Fruit fly (Drosophila melanogaster) whole organism, embryonic: ENCODE measurements around the gene CG34001.

Experiments used
- Antp ChIP-seq: fragments of 200-800 bp; sonication (Bioruptor generic); optimal IDR thresholded peaks from 3 replicates; lab custom pipeline; 2016; ENCODE audit warnings: missing biosample characterization, missing genetic modification characterization
- CG1024 ChIP-seq: fragments of 200-800 bp; sonication (Bioruptor generic); IDR thresholded peaks from 2 replicates; pipeline ENCODE4 v1.3.6; 2022; ENCODE audit warnings: missing biosample characterization, missing genetic modification characterization
- CG10267 ChIP-seq: fragments of 200-800 bp; sonication (Bioruptor generic); optimal IDR thresholded peaks from 2 replicates; lab custom pipeline; 2018; ENCODE audit warnings: missing biosample characterization, mild to moderate bottlenecking, missing genetic modification characterization, moderate library complexity
- CG10274 ChIP-seq: fragments of 200-800 bp; sonication (Bioruptor generic); optimal IDR thresholded peaks from 3 replicates; lab custom pipeline; 2017; ENCODE audit warnings: missing biosample characterization, mild to moderate bottlenecking, missing genetic modification characterization
- CG12104 ChIP-seq: fragments of 200-800 bp; sonication (Bioruptor generic); optimal IDR thresholded peaks from 3 replicates; lab custom pipeline; 2016; ENCODE audit warnings: missing biosample characterization, missing genetic modification characterization
- CG12391 ChIP-seq: fragments of 200-800 bp; sonication (Bioruptor generic); optimal IDR thresholded peaks from 3 replicates; lab custom pipeline; 2018; ENCODE audit warnings: missing biosample characterization, mild to moderate bottlenecking, missing genetic modification characterization, moderate library complexity
- CG13894 ChIP-seq: fragments of 200-800 bp; sonication (Bioruptor generic); optimal IDR thresholded peaks from 3 replicates; lab custom pipeline; 2018; ENCODE audit warnings: missing biosample characterization, mild to moderate bottlenecking, missing genetic modification characterization, moderate library complexity
- CG14710 ChIP-seq: fragments of 200-800 bp; sonication (Bioruptor generic); optimal IDR thresholded peaks from 3 replicates; lab custom pipeline; 2019; ENCODE audit warnings: missing biosample characterization, mild to moderate bottlenecking, missing genetic modification characterization, moderate library complexity
- CG16779 ChIP-seq: fragments of 200-800 bp; sonication (Bioruptor generic); IDR thresholded peaks from 2 replicates; pipeline ENCODE4 v1.3.6; 2022; ENCODE audit warnings: missing biosample characterization, missing genetic modification characterization
- CG16813 ChIP-seq: fragments of 200-800 bp; sonication (Bioruptor generic); IDR thresholded peaks from 3 replicates; pipeline ENCODE4 v1.3.6; 2022; ENCODE audit warnings: missing biosample characterization, missing genetic modification characterization; ENCODE audit not compliant: partially characterized antibody
- CG2120 ChIP-seq: fragments of 200-800 bp; sonication (Bioruptor generic); optimal IDR thresholded peaks from 3 replicates; lab custom pipeline; 2016; ENCODE audit warnings: missing biosample characterization, missing genetic modification characterization
- CG30403 ChIP-seq: fragments of 200-800 bp; sonication (Bioruptor generic); optimal IDR thresholded peaks from 3 replicates; lab custom pipeline; 2016; ENCODE audit warnings: missing biosample characterization, missing genetic modification characterization
- CG6654 ChIP-seq: fragments of 200-800 bp; sonication (Bioruptor generic); optimal IDR thresholded peaks from 2 replicates; lab custom pipeline; 2017; ENCODE audit warnings: missing biosample characterization, mild to moderate bottlenecking, missing genetic modification characterization
- CG6854 ChIP-seq: fragments of 200-800 bp; sonication (Bioruptor generic); optimal IDR thresholded peaks from 3 replicates; lab custom pipeline; 2017; ENCODE audit warnings: missing biosample characterization, mild to moderate bottlenecking, missing genetic modification characterization
- CG7556 ChIP-seq: fragments of 200-800 bp; sonication (Bioruptor generic); optimal IDR thresholded peaks from 2 replicates; lab custom pipeline; 2017; ENCODE audit warnings: missing biosample characterization, mild to moderate bottlenecking, missing genetic modification characterization
- CG7928 ChIP-seq: fragments of 200-800 bp; sonication (Bioruptor generic); optimal IDR thresholded peaks from 2 replicates; lab custom pipeline; 2017; ENCODE audit warnings: missing biosample characterization, mild to moderate bottlenecking, missing genetic modification characterization
- CG8359 ChIP-seq: fragments of 200-800 bp; sonication (Bioruptor generic); optimal IDR thresholded peaks from 2 replicates; lab custom pipeline; 2017; ENCODE audit warnings: missing biosample characterization, mild to moderate bottlenecking, missing genetic modification characterization, borderline replicate concordance
- CG9817 ChIP-seq: fragments of 200-800 bp; sonication (Bioruptor generic); optimal IDR thresholded peaks from 2 replicates; lab custom pipeline; 2018; ENCODE audit warnings: missing biosample characterization, mild to moderate bottlenecking, missing genetic modification characterization, moderate library complexity
- CoRest ChIP-seq: fragments of 200-800 bp; sonication (Bioruptor generic); optimal IDR thresholded peaks from 3 replicates; lab custom pipeline; 2018; ENCODE audit warnings: missing biosample characterization, mild to moderate bottlenecking, missing genetic modification characterization, moderate library complexity
- Dbx ChIP-seq: fragments of 200-800 bp; sonication (Bioruptor generic); IDR thresholded peaks from 3 replicates; pipeline ENCODE4 v1.3.6; 2022; ENCODE audit warnings: missing biosample characterization, missing genetic modification characterization
- Deaf1 ChIP-seq: fragments of 200-800 bp; optimal IDR thresholded peaks from 3 replicates; lab custom pipeline; 2019; ENCODE audit warnings: missing biosample characterization, mild to moderate bottlenecking, missing genetic modification characterization, moderate library complexity
- Dip2 ChIP-seq: fragments of 200-800 bp; sonication (Bioruptor generic); IDR thresholded peaks from 2 replicates; pipeline ENCODE4 v1.3.6; 2022; ENCODE audit warnings: missing biosample characterization, missing genetic modification characterization
- Eip74EF ChIP-seq, 2 experiments: fragments of 200-800 bp in 1 of 2; fragments of >200 bp in 1 of 2; sonication (Bioruptor generic) in 1 of 2; optimal IDR thresholded peaks; 2 replicates each; lab custom pipeline; 2017 to 2019; ENCODE audit warnings: missing biosample characterization in 2 of 2, missing genetic modification characterization in 2 of 2, mild to moderate bottlenecking in 1 of 2, moderate library complexity in 1 of 2
- Elba2 ChIP-seq: fragments of 200-800 bp; sonication (Bioruptor generic); optimal IDR thresholded peaks from 3 replicates; lab custom pipeline; 2016; ENCODE audit warnings: missing biosample characterization, missing genetic modification characterization
- Fer3 ChIP-seq: fragments of 200-800 bp; sonication (Bioruptor generic); optimal IDR thresholded peaks from 2 replicates; lab custom pipeline; 2018; ENCODE audit warnings: missing biosample characterization, mild to moderate bottlenecking, missing genetic modification characterization, moderate library complexity
- Gsc ChIP-seq: fragments of 200-800 bp; sonication (Bioruptor generic); IDR thresholded peaks from 2 replicates; pipeline ENCODE4 v1.3.6; 2022; ENCODE audit warnings: missing biosample characterization, missing genetic modification characterization
- HmgD ChIP-seq: fragments of 200-800 bp; sonication (Bioruptor generic); optimal IDR thresholded peaks from 3 replicates; lab custom pipeline; 2016; ENCODE audit warnings: missing biosample characterization, missing genetic modification characterization
- Hmr ChIP-seq: fragments of 200-800 bp; sonication (Bioruptor generic); optimal IDR thresholded peaks from 3 replicates; lab custom pipeline; 2017; ENCODE audit warnings: mild to moderate bottlenecking, missing biosample characterization, missing genetic modification reagents, missing genetic modification characterization
- Hr39 ChIP-seq: fragments of >200 bp; optimal IDR thresholded peaks from 2 replicates; lab custom pipeline; 2017
- Lim3 ChIP-seq: fragments of 200-800 bp; sonication (Bioruptor generic); IDR thresholded peaks from 2 replicates; pipeline ENCODE4 v1.3.6; 2022; ENCODE audit warnings: missing biosample characterization, missing genetic modification characterization
- Myb ChIP-seq: fragments of 200-800 bp; sonication (Bioruptor generic); optimal IDR thresholded peaks from 2 replicates; lab custom pipeline; 2016; ENCODE audit warnings: missing biosample characterization, missing genetic modification characterization
- NC2β ChIP-seq: fragments of 200-800 bp; sonication (Bioruptor generic); optimal IDR thresholded peaks from 2 replicates; lab custom pipeline; 2016; ENCODE audit warnings: missing biosample characterization, missing genetic modification characterization
- NFAT ChIP-seq: fragments of 200-800 bp; sonication (Bioruptor generic); IDR thresholded peaks from 2 replicates; pipeline ENCODE4 v1.3.6; 2022; ENCODE audit warnings: missing biosample characterization, missing genetic modification characterization
- Poxn ChIP-seq: fragments of 200-800 bp; sonication (Bioruptor generic); IDR thresholded peaks from 2 replicates; pipeline ENCODE4 v1.3.6; 2022; ENCODE audit warnings: missing biosample characterization, missing genetic modification characterization
- Side ChIP-seq: fragments of 200-800 bp; sonication (Bioruptor generic); optimal IDR thresholded peaks from 2 replicates; lab custom pipeline; 2016; ENCODE audit warnings: missing biosample characterization, missing genetic modification characterization
- Spps ChIP-seq: fragments of 200-800 bp; sonication (Bioruptor generic); optimal IDR thresholded peaks from 2 replicates; lab custom pipeline; 2018; ENCODE audit warnings: missing biosample characterization, mild to moderate bottlenecking, missing genetic modification characterization
- amos ChIP-seq: fragments of 200-800 bp; sonication (Bioruptor generic); IDR thresholded peaks from 2 replicates; pipeline ENCODE4 v1.3.6; 2022; ENCODE audit warnings: missing biosample characterization, missing genetic modification characterization; ENCODE audit not compliant: partially characterized antibody
- bigmax ChIP-seq: fragments of 200-800 bp; sonication (Bioruptor generic); optimal IDR thresholded peaks from 2 replicates; lab custom pipeline; 2018; ENCODE audit warnings: missing biosample characterization, mild to moderate bottlenecking, missing genetic modification characterization
- chn ChIP-seq: fragments of 200-800 bp; sonication (Bioruptor generic); optimal IDR thresholded peaks from 2 replicates; lab custom pipeline; 2016; ENCODE audit warnings: missing biosample characterization, missing genetic modification characterization
- jing ChIP-seq: fragments of 200-800 bp; sonication (Bioruptor generic); optimal IDR thresholded peaks from 2 replicates; lab custom pipeline; 2018; ENCODE audit warnings: missing biosample characterization, mild to moderate bottlenecking, missing genetic modification characterization
- kni ChIP-seq: fragments of 200-800 bp; sonication (Bioruptor generic); optimal IDR thresholded peaks from 3 replicates; lab custom pipeline; 2017; ENCODE audit warnings: mild to moderate bottlenecking, missing biosample characterization, missing genetic modification reagents, missing genetic modification characterization
- knrl ChIP-seq: fragments of 200-800 bp; sonication (Bioruptor generic); IDR thresholded peaks from 3 replicates; pipeline ENCODE4 v1.3.6; 2022; ENCODE audit warnings: missing biosample characterization, missing genetic modification characterization; ENCODE audit not compliant: partially characterized antibody
- nmo ChIP-seq: fragments of 200-800 bp; sonication (Bioruptor generic); optimal IDR thresholded peaks from 2 replicates; lab custom pipeline; 2018; ENCODE audit warnings: missing biosample characterization, mild to moderate bottlenecking, missing genetic modification characterization, moderate library complexity
- p53 ChIP-seq: fragments of 200-800 bp; sonication (Bioruptor generic); optimal IDR thresholded peaks from 2 replicates; lab custom pipeline; 2016; ENCODE audit warnings: missing biosample characterization, missing genetic modification characterization
- rib ChIP-seq: fragments of 200-800 bp; sonication (Bioruptor generic); IDR thresholded peaks from 2 replicates; pipeline ENCODE4 v1.3.6; 2022; ENCODE audit warnings: missing biosample characterization, missing genetic modification characterization
- sisA ChIP-seq: fragments of 200-800 bp; sonication (Bioruptor generic); IDR thresholded peaks from 2 replicates; pipeline ENCODE4 v1.3.6; 2022; ENCODE audit warnings: missing biosample characterization, missing genetic modification characterization
- tap ChIP-seq: fragments of 200-800 bp; optimal IDR thresholded peaks from 3 replicates; lab custom pipeline; 2019; ENCODE audit warnings: missing biosample characterization, mild to moderate bottlenecking, missing genetic modification characterization, moderate library complexity
- unpg ChIP-seq: fragments of 200-800 bp; sonication (Bioruptor generic); optimal IDR thresholded peaks from 3 replicates; lab custom pipeline; 2018; ENCODE audit warnings: missing biosample characterization, mild to moderate bottlenecking, missing genetic modification characterization, moderate library complexity
- wek ChIP-seq: fragments of 200-800 bp; sonication (Bioruptor generic); optimal IDR thresholded peaks from 3 replicates; lab custom pipeline; 2018; ENCODE audit warnings: missing biosample characterization, mild to moderate bottlenecking, missing genetic modification characterization, moderate library complexity
- z ChIP-seq: fragments of 200-800 bp; sonication (Bioruptor generic); IDR thresholded peaks from 3 replicates; pipeline ENCODE4 v1.3.6; 2022; ENCODE audit warnings: missing biosample characterization, missing genetic modification characterization
- zf30C ChIP-seq: fragments of 200-800 bp; sonication (Bioruptor generic); optimal IDR thresholded peaks from 3 replicates; lab custom pipeline; 2018; ENCODE audit warnings: missing biosample characterization, mild to moderate bottlenecking, missing genetic modification characterization

CG34001 gene

dm6 chr3L:10630885-10631359, at the start of gene CG34001, which contains the start of the genes CG42535 and hay:
CG34001 (plus strand) TSS chr3L:10631079.
CG42535 (minus strand) TSS chr3L:10630935.
hay (plus strand) TSS chr3L:10631079.
- TF ChIP-seq p53 (GFP tag; lab: Kevin White, UChicago) (no peak), sisA (no peak), kni (no peak), zf30C (GFP tag; lab: Kevin White, UChicago) (no peak), Antp (GFP tag; lab: Kevin White, UChicago) (no peak), Elba2 (GFP tag; lab: Kevin White, UChicago) (no peak), knrl (GFP tag; lab: Robert Waterston, UW) (peak; percentile 53), Fer3 (tag; lab: Kevin White, UChicago) (no peak), Poxn (no peak), rib (no peak), CG1024 (GFP tag; lab: Robert Waterston, UW) (no peak), Myb (peak; percentile 95), Spps (tag; lab: Kevin White, UChicago) (no peak), CoRest (peak; percentile 38), CG10274 (GFP tag; lab: Kevin White, UChicago) (no peak), CG2120 (GFP tag; lab: Kevin White, UChicago) (peak; percentile 55), Hr39 (no peak), CG6854 (GFP tag; lab: Kevin White, UChicago) (no peak), NC2β (GFP tag; lab: Kevin White, UChicago) (no peak), Eip74EF (GFP tag; optimal IDR thresholded peaks at IDR 0.05; lab: Kevin White, UChicago) (no peak), CG30403 (GFP tag; lab: Kevin White, UChicago) (no peak), CG13894 (tag; lab: Kevin White, UChicago) (no peak), CG7556 (GFP tag; lab: Kevin White, UChicago) (no peak), Dip2 (GFP tag; lab: Robert Waterston, UW) (no peak), Side (no peak), Deaf1 (tag; lab: Kevin White, UChicago) (no peak), Hmr (GFP tag; lab: Kevin White, UChicago) (peak; percentile 6), unpg (GFP tag; lab: Kevin White, UChicago) (no peak), HmgD (no peak), nmo (GFP tag; lab: Kevin White, UChicago) (peak; percentile 60), z (GFP tag; lab: Robert Waterston, UW) (no peak), jing (no peak), CG12104 (GFP tag; lab: Kevin White, UChicago) (no peak), CG9817 (no peak), CG16813 (GFP tag; lab: Robert Waterston, UW) (peak; percentile 54; the same call in 2 of the 3 replicates), CG8359 (no peak), CG12391 (peak; percentile 7), amos (GFP tag; lab: Robert Waterston, UW) (peak; percentile 38; the same call in 1 of the 2 replicates), Lim3 (GFP tag; lab: Robert Waterston, UW) (no peak), CG6654 (GFP tag; lab: Kevin White, UChicago) (peak; percentile 98), Dbx (GFP tag; lab: Robert Waterston, UW) (no peak), bigmax (GFP tag; lab: Kevin White, UChicago) (no peak), CG10267 (tag; lab: Kevin White, UChicago) (peak; percentile 95), Gsc (GFP tag; lab: Robert Waterston, UW) (no peak), CG7928 (no peak), wek (no peak), CG14710 (tag; lab: Kevin White, UChicago) (peak; percentile 63), chn (GFP tag; lab: Kevin White, UChicago) (no peak), CG16779 (GFP tag; lab: Robert Waterston, UW) (no peak), NFAT (no peak), tap (tag; lab: Kevin White, UChicago) (no peak)
